Worm (Caenorhabditis elegans) whole organism, L4/young adult: ENCODE measurements around the gene F48B9.8.

ENCODE experiments used
- W03F9.2 ChIP-seq: fragments of 150-350 bp; optimal IDR thresholded peaks from 2 replicates; lab custom pipeline; 2014; ENCODE audit warnings: missing biosample characterization, missing genetic modification characterization
- dao-5 ChIP-seq: sonication (generic microtip); optimal IDR thresholded peaks from 2 replicates; lab custom pipeline; 2016; ENCODE audit warnings: missing genotype, missing genetic modification characterization, moderate library complexity, missing compliant biosample characterization

DNA sequence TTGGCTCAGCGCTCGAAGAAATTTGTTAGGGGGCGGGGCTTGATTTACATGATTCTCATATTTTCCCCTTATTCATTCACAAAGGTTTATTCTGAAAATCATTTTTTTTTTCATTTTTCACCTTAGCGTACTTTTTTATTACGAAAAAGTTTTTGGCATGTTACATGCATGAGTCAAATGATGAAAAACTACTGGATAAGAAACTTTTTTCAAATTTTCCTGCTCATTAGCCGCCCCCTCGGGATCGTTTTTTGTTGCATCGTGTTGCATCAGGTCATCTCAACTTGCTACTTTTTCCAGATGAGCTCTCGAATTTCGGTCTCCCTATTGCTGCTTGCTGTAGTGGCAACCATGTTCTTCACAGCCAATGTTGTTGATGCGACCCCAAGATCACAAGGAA, 13.1 kb downstream of the F48B9.8 start, which contains the start of gene pdf-2:
- TF ChIP-seq dao-5 (tag; lab: Kevin White, UChicago) = no peak
- TF ChIP-seq W03F9.2 (tag; lab: Kevin White, UChicago) = no peak
